Fruit fly (Drosophila melanogaster) whole organism, embryonic: ENCODE results near the gene Caper.

ENCODE experiments used
- ATbp ChIP-seq: fragments of 200-800 bp; sonication (Bioruptor generic); optimal IDR thresholded peaks from 2 replicates; lab custom pipeline; 2017; ENCODE audit warnings: missing biosample characterization, mild to moderate bottlenecking, missing genetic modification characterization, missing genetic modification reagents
- B-H1 ChIP-seq: fragments of 200-800 bp; sonication (Bioruptor generic); IDR thresholded peaks from 3 replicates; pipeline ENCODE4 v1.3.6; 2022; ENCODE audit warnings: missing biosample characterization, missing genetic modification characterization
- BtbVII ChIP-seq: fragments of 200-800 bp; sonication (Bioruptor generic); optimal IDR thresholded peaks from 3 replicates; lab custom pipeline; 2017; ENCODE audit warnings: missing biosample characterization, mild to moderate bottlenecking, missing genetic modification characterization
- CG1024 ChIP-seq: fragments of 200-800 bp; sonication (Bioruptor generic); IDR thresholded peaks from 2 replicates; pipeline ENCODE4 v1.3.6; 2022; ENCODE audit warnings: missing biosample characterization, missing genetic modification characterization
- CG10959 ChIP-seq: fragments of 200-800 bp; sonication (Bioruptor generic); IDR thresholded peaks from 2 replicates; pipeline ENCODE4 v1.3.6; 2022; ENCODE audit warnings: missing biosample characterization, missing genetic modification characterization
- CG14710 ChIP-seq: fragments of 200-800 bp; sonication (Bioruptor generic); optimal IDR thresholded peaks from 3 replicates; lab custom pipeline; 2019; ENCODE audit warnings: missing biosample characterization, mild to moderate bottlenecking, missing genetic modification characterization, moderate library complexity
- CG15073 ChIP-seq: fragments of 200-800 bp; sonication (Bioruptor generic); optimal IDR thresholded peaks from 2 replicates; lab custom pipeline; 2016; ENCODE audit warnings: missing biosample characterization, missing genetic modification characterization
- CG1602 ChIP-seq: fragments of 200-800 bp; sonication (Bioruptor generic); optimal IDR thresholded peaks from 3 replicates; lab custom pipeline; 2016; ENCODE audit warnings: missing biosample characterization, missing genetic modification characterization
- CG18262 ChIP-seq: fragments of 200-800 bp; optimal IDR thresholded peaks from 3 replicates; lab custom pipeline; 2019; ENCODE audit warnings: missing biosample characterization, mild to moderate bottlenecking, missing genetic modification characterization, moderate library complexity
- CG2712 ChIP-seq: fragments of 200-800 bp; optimal IDR thresholded peaks from 3 replicates; lab custom pipeline; 2019; ENCODE audit warnings: missing biosample characterization, mild to moderate bottlenecking, missing genetic modification characterization, moderate library complexity
- CG30020 ChIP-seq: fragments of 200-800 bp; optimal IDR thresholded peaks from 2 replicates; lab custom pipeline; 2019; ENCODE audit warnings: missing biosample characterization, mild to moderate bottlenecking, missing genetic modification characterization, moderate library complexity
- CG32767 ChIP-seq: fragments of 200-800 bp; sonication (Bioruptor generic); IDR thresholded peaks from 2 replicates; pipeline ENCODE4 v1.3.6; 2022; ENCODE audit warnings: missing biosample characterization, missing genetic modification characterization
- CG32772 ChIP-seq: fragments of 200-800 bp; sonication (Bioruptor generic); IDR thresholded peaks from 2 replicates; pipeline ENCODE4 v1.3.6; 2022; ENCODE audit warnings: missing biosample characterization, missing genetic modification characterization
- CG42726 ChIP-seq: fragments of 200-800 bp; sonication (Bioruptor generic); IDR thresholded peaks from 2 replicates; pipeline ENCODE4 v1.3.6; 2022; ENCODE audit warnings: missing biosample characterization, missing genetic modification characterization; ENCODE audit not compliant: partially characterized antibody
- CG6654 ChIP-seq: fragments of 200-800 bp; sonication (Bioruptor generic); optimal IDR thresholded peaks from 2 replicates; lab custom pipeline; 2017; ENCODE audit warnings: missing biosample characterization, mild to moderate bottlenecking, missing genetic modification characterization
- CG6683 ChIP-seq: fragments of 200-800 bp; sonication (Bioruptor generic); optimal IDR thresholded peaks from 2 replicates; lab custom pipeline; 2017; ENCODE audit warnings: missing biosample characterization, mild to moderate bottlenecking, missing genetic modification characterization, missing genetic modification reagents
- CG7928 ChIP-seq: fragments of 200-800 bp; sonication (Bioruptor generic); optimal IDR thresholded peaks from 2 replicates; lab custom pipeline; 2017; ENCODE audit warnings: missing biosample characterization, mild to moderate bottlenecking, missing genetic modification characterization
- CG9817 ChIP-seq: fragments of 200-800 bp; sonication (Bioruptor generic); optimal IDR thresholded peaks from 2 replicates; lab custom pipeline; 2018; ENCODE audit warnings: missing biosample characterization, mild to moderate bottlenecking, missing genetic modification characterization, moderate library complexity
- CG9876 ChIP-seq: fragments of 200-800 bp; sonication (Bioruptor generic); optimal IDR thresholded peaks from 2 replicates; lab custom pipeline; 2016; ENCODE audit warnings: missing biosample characterization, missing genetic modification characterization
- CG9932 ChIP-seq: fragments of 200-800 bp; sonication (Bioruptor generic); IDR thresholded peaks from 2 replicates; pipeline ENCODE4 v1.3.6; 2022; ENCODE audit warnings: missing biosample characterization, missing genetic modification characterization
- Hr3 ChIP-seq: fragments of 200-800 bp; sonication (Bioruptor generic); optimal IDR thresholded peaks from 3 replicates; lab custom pipeline; 2016; ENCODE audit warnings: missing biosample characterization, missing genetic modification characterization
- Rfx ChIP-seq: fragments of 200-800 bp; sonication (Bioruptor generic); IDR thresholded peaks from 2 replicates; pipeline ENCODE4 v1.3.6; 2022; ENCODE audit warnings: missing biosample characterization, missing genetic modification characterization
- Sox100B ChIP-seq: fragments of 200-800 bp; sonication (Bioruptor generic); optimal IDR thresholded peaks from 3 replicates; lab custom pipeline; 2018; ENCODE audit warnings: missing biosample characterization, mild to moderate bottlenecking, missing genetic modification characterization
- Sox102F ChIP-seq: fragments of 200-800 bp; sonication (Bioruptor generic); optimal IDR thresholded peaks from 2 replicates; lab custom pipeline; 2018; ENCODE audit warnings: missing biosample characterization, mild to moderate bottlenecking, missing genetic modification characterization, moderate library complexity
- Sry-δ ChIP-seq: fragments of 200-800 bp; sonication (Bioruptor generic); optimal IDR thresholded peaks from 2 replicates; lab custom pipeline; 2016; ENCODE audit warnings: missing biosample characterization, missing genetic modification characterization
- Usf ChIP-seq: fragments of 200-800 bp; sonication (Bioruptor generic); optimal IDR thresholded peaks from 2 replicates; lab custom pipeline; 2017; ENCODE audit warnings: missing genotype, missing biosample characterization, missing genetic modification characterization
- YL-1 ChIP-seq: fragments of 200-800 bp; sonication (Bioruptor generic); optimal IDR thresholded peaks from 3 replicates; lab custom pipeline; 2017; ENCODE audit warnings: missing biosample characterization, mild to moderate bottlenecking, missing genetic modification characterization
- bab2 ChIP-seq: fragments of 200-800 bp; sonication (Bioruptor generic); optimal IDR thresholded peaks from 2 replicates; lab custom pipeline; 2016; ENCODE audit warnings: missing biosample characterization, missing genetic modification characterization
- bbx ChIP-seq: fragments of 200-800 bp; sonication (Bioruptor generic); IDR thresholded peaks from 2 replicates; pipeline ENCODE4 v1.3.6; 2022; ENCODE audit warnings: missing biosample characterization, missing genetic modification characterization; ENCODE audit not compliant: partially characterized antibody
- cas ChIP-seq: fragments of 200-800 bp; sonication (Bioruptor generic); IDR thresholded peaks from 2 replicates; pipeline ENCODE4 v1.3.6; 2022; ENCODE audit warnings: missing biosample characterization, missing genetic modification characterization
- chm ChIP-seq: fragments of 200-800 bp; sonication (Bioruptor generic); IDR thresholded peaks from 2 replicates; pipeline ENCODE4 v1.3.6; 2022; ENCODE audit warnings: missing biosample characterization, missing genetic modification characterization
- corto ChIP-seq: fragments of 200-800 bp; sonication (Bioruptor generic); optimal IDR thresholded peaks from 2 replicates; lab custom pipeline; 2016; ENCODE audit warnings: missing biosample characterization, mild to moderate bottlenecking, missing genetic modification characterization, moderate library complexity
- croc ChIP-seq: fragments of 200-800 bp; sonication (Bioruptor generic); conservative IDR thresholded peaks from 3 replicates; pipeline ENCODE4 v1.3.6; 2022; ENCODE audit warnings: missing biosample characterization, missing genetic modification characterization
- cwo ChIP-seq: fragments of 200-800 bp; sonication (Bioruptor generic); optimal IDR thresholded peaks from 3 replicates; lab custom pipeline; 2017; ENCODE audit warnings: missing biosample characterization, missing genetic modification characterization, mild to moderate bottlenecking, moderate library complexity, missing genetic modification reagents
- en ChIP-seq: fragments of 200-800 bp; sonication (Bioruptor generic); optimal IDR thresholded peaks from 2 replicates; lab custom pipeline; 2016; ENCODE audit warnings: missing biosample characterization, missing genetic modification characterization
- fd3F ChIP-seq: fragments of 200-800 bp; sonication (Bioruptor generic); optimal IDR thresholded peaks from 2 replicates; lab custom pipeline; 2018; ENCODE audit warnings: missing biosample characterization, mild to moderate bottlenecking, missing genetic modification characterization, moderate library complexity
- ftz-f1 ChIP-seq: fragments of 200-800 bp; sonication (Bioruptor generic); optimal IDR thresholded peaks from 2 replicates; lab custom pipeline; 2016; ENCODE audit warnings: missing biosample characterization, missing genetic modification characterization
- gcm ChIP-seq: fragments of 200-800 bp; sonication (Bioruptor generic); optimal IDR thresholded peaks from 2 replicates; lab custom pipeline; 2019; ENCODE audit warnings: missing biosample characterization, mild to moderate bottlenecking, missing genetic modification characterization, moderate library complexity
- ind ChIP-seq: fragments of 200-800 bp; sonication (Bioruptor generic); optimal IDR thresholded peaks from 3 replicates; lab custom pipeline; 2016; ENCODE audit warnings: missing biosample characterization, missing genetic modification characterization
- lola ChIP-seq, 3 experiments: fragments of >200 bp in 2 of 3; fragments of 200-800 bp in 1 of 3; sonication (Bioruptor generic) in 1 of 3; optimal IDR thresholded peaks; 2 replicates each; lab custom pipeline; 2017 to 2019; ENCODE audit warnings: missing biosample characterization in 3 of 3, missing genetic modification characterization in 3 of 3, mild to moderate bottlenecking in 1 of 3, moderate library complexity in 1 of 3
- nerfin-1 ChIP-seq: fragments of 200-800 bp; sonication (Bioruptor generic); optimal IDR thresholded peaks from 3 replicates; lab custom pipeline; 2019; ENCODE audit warnings: missing biosample characterization, mild to moderate bottlenecking, missing genetic modification characterization, moderate library complexity
- pho ChIP-seq: fragments of 200-800 bp; sonication (Bioruptor generic); optimal IDR thresholded peaks from 2 replicates; lab custom pipeline; 2016; ENCODE audit warnings: missing biosample characterization, missing genetic modification characterization
- phol ChIP-seq: fragments of 200-800 bp; sonication (Bioruptor generic); optimal IDR thresholded peaks from 3 replicates; lab custom pipeline; 2018; ENCODE audit warnings: missing biosample characterization, mild to moderate bottlenecking, missing genetic modification characterization, moderate library complexity
- pita ChIP-seq: fragments of 200-800 bp; sonication (Bioruptor generic); optimal IDR thresholded peaks from 2 replicates; lab custom pipeline; 2017; ENCODE audit warnings: missing biosample characterization, mild to moderate bottlenecking, missing genetic modification characterization
- pnt ChIP-seq: fragments of 200-800 bp; sonication (Bioruptor generic); optimal IDR thresholded peaks from 3 replicates; lab custom pipeline; 2016; ENCODE audit warnings: missing biosample characterization, missing genetic modification characterization
- schlank ChIP-seq: fragments of 200-800 bp; sonication (Bioruptor generic); optimal IDR thresholded peaks from 2 replicates; lab custom pipeline; 2018; ENCODE audit warnings: missing biosample characterization, mild to moderate bottlenecking, missing genetic modification characterization
- shn ChIP-seq: fragments of 200-800 bp; sonication (Bioruptor generic); optimal IDR thresholded peaks from 3 replicates; lab custom pipeline; 2016; ENCODE audit warnings: missing biosample characterization, missing genetic modification characterization
- tap ChIP-seq: fragments of 200-800 bp; optimal IDR thresholded peaks from 3 replicates; lab custom pipeline; 2019; ENCODE audit warnings: missing biosample characterization, mild to moderate bottlenecking, missing genetic modification characterization, moderate library complexity
- tgo ChIP-seq: fragments of 200-800 bp; sonication (Bioruptor generic); IDR thresholded peaks from 3 replicates; pipeline ENCODE4 v1.3.6; 2022; ENCODE audit warnings: missing biosample characterization, missing genetic modification characterization
- wdn ChIP-seq: fragments of 200-800 bp; sonication (Bioruptor generic); IDR thresholded peaks from 2 replicates; pipeline ENCODE4 v1.3.6; 2022; ENCODE audit warnings: missing biosample characterization, missing genetic modification characterization
- zf30C ChIP-seq: fragments of 200-800 bp; sonication (Bioruptor generic); optimal IDR thresholded peaks from 3 replicates; lab custom pipeline; 2018; ENCODE audit warnings: missing biosample characterization, mild to moderate bottlenecking, missing genetic modification characterization
- zfh1 ChIP-seq: fragments of 200-800 bp; sonication (Bioruptor generic); IDR thresholded peaks from 3 replicates; pipeline ENCODE4 v1.3.6; 2022; ENCODE audit warnings: missing biosample characterization, missing genetic modification characterization

The Caper gene

DNA sequence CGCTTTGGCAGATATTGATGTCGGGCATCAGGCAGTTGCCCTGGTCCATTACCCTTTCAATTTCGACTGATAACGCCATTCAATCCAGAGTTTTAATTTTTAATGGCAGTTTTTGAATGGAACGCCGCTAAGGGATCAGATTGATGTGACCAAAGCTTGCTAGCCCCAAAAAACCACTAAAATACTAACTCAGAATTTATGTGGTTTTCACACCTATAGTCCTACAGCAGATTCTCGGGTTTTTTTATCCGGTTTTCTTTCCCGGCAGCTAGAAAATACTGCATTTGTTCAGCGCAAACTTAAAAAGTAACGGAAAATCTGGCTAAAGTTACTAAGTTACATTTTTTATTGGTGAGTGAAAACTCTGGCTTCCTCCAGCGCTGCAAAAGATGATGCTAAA lies 33.2 kb downstream of the Caper start, which contains the start of gene Nuf2 (continued):
- TF ChIP-seq CG6654 (GFP tag; lab: Kevin White, UChicago) (no peak), CG6683 (GFP tag; lab: Kevin White, UChicago) (no peak), CG32772 (no peak), CG42726 (no peak), lola (GFP tag; optimal IDR thresholded peaks at IDR 0.05; lab: Kevin White, UChicago) (peak in 2 of 3 experiments; percentile 3 to 74), CG15073 (no peak), nerfin-1 (tag; lab: Kevin White, UChicago) (no peak), fd3F (no peak), CG30020 (tag; lab: Kevin White, UChicago) (peak; percentile 82), bbx (GFP tag; lab: Robert Waterston, UW) (no peak), Rfx (GFP tag; lab: Robert Waterston, UW) (no peak), CG14710 (tag; lab: Kevin White, UChicago) (peak; percentile 67), bab2 (GFP tag; lab: Kevin White, UChicago) (no peak), chm (GFP tag; lab: Robert Waterston, UW) (no peak), Sox102F (GFP tag; lab: Kevin White, UChicago) (no peak), tap (tag; lab: Kevin White, UChicago) (no peak), gcm (GFP tag; lab: Kevin White, UChicago) (no peak), Usf (GFP tag; lab: Kevin White, UChicago) (no peak), shn (GFP tag; lab: Kevin White, UChicago) (no peak), wdn (no peak), cas (no peak), CG1024 (GFP tag; lab: Robert Waterston, UW) (peak; percentile 56), CG9932 (GFP tag; lab: Robert Waterston, UW) (no peak), B-H1 (GFP tag; lab: Robert Waterston, UW) (no peak), en (no peak), schlank (no peak), CG7928 (GFP tag; lab: Kevin White, UChicago) (no peak), zf30C (GFP tag; lab: Kevin White, UChicago) (no peak), pita (GFP tag; lab: Kevin White, UChicago) (no peak), ATbp (GFP tag; lab: Kevin White, UChicago) (no peak), CG2712 (peak; percentile 13), phol (tag; lab: Kevin White, UChicago) (peak; percentile 59), Sox100B (GFP tag; lab: Kevin White, UChicago) (no peak), CG10959 (GFP tag; lab: Robert Waterston, UW) (no peak), CG9817 (tag; lab: Kevin White, UChicago) (no peak), croc (GFP tag; lab: Robert Waterston, UW) (no peak), CG1602 (GFP tag; lab: Kevin White, UChicago) (no peak), pnt (GFP tag; lab: Kevin White, UChicago) (no peak), zfh1 (GFP tag; lab: Robert Waterston, UW) (no peak), CG32767 (GFP tag; lab: Robert Waterston, UW) (no peak), Sry-δ (GFP tag; lab: Kevin White, UChicago) (peak; percentile 17), corto (GFP tag; lab: Kevin White, UChicago) (no peak), CG18262 (tag; lab: Kevin White, UChicago) (no peak), cwo (no peak), Hr3 (GFP tag; lab: Kevin White, UChicago) (no peak), YL-1 (peak; percentile 17), tgo (GFP tag; lab: Robert Waterston, UW) (no peak), ftz-f1 (GFP tag; lab: Kevin White, UChicago) (no peak), pho (GFP tag; lab: Kevin White, UChicago) (no peak), ind (no peak), CG9876 (no peak), BtbVII (GFP tag; lab: Kevin White, UChicago) (no peak)
